Worm (Caenorhabditis elegans): ENCODE results near the gene hgap-2.

DNA sequence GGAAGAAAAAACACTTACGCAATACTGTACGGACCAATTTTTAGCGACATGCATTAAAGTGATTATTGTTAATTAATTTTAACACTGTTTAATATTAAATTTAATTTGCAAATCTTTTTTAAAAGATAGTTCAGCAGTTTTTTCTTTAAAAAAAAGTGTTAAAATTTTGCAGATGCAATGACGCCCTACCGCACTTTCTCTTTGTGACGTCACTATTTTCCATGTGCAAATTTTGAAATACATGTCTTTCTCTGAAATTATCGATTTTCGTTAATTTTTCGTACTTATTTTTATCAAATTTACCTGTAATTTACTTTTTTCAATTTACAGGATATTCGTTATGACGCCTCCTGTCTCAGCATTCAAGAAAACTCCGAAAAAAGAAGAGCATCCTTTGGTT is 23.2 kb downstream of the hgap-2 start, which contains the start of the genes piga-1 and eif-2Bepsilon:
- TF ChIP-seq nfya-1 (tag; optimal IDR thresholded peaks at IDR 0.05; ENCODE audit: borderline replicate concordance, insufficient read depth) (no peak), unc-62 (GFP tag; optimal IDR thresholded peaks at IDR 0.05) (no peak), nhr-90 (tag; optimal IDR thresholded peaks at IDR 0.05) (no peak)
